Fruit fly (Drosophila melanogaster) whole organism, embryonic: ENCODE results near the gene mirr.

Source experiments
- Antp ChIP-seq: fragments of 200-800 bp; sonication (Bioruptor generic); optimal IDR thresholded peaks from 3 replicates; lab custom pipeline; 2016; ENCODE audit warnings: missing biosample characterization, missing genetic modification characterization
- Awh ChIP-seq: fragments of 200-800 bp; sonication (Bioruptor generic); IDR thresholded peaks from 2 replicates; pipeline ENCODE4, ENCODE4 v1.3.6; 2022; ENCODE audit warnings: missing biosample characterization, missing genetic modification characterization
- B-H1 ChIP-seq: fragments of 200-800 bp; sonication (Bioruptor generic); IDR thresholded peaks from 3 replicates; pipeline ENCODE4 v1.3.6; 2022; ENCODE audit warnings: missing biosample characterization, missing genetic modification characterization
- Blimp-1 ChIP-seq: fragments of 200-800 bp; sonication (Bioruptor generic); optimal IDR thresholded peaks from 3 replicates; lab custom pipeline; 2018; ENCODE audit warnings: missing biosample characterization, missing genetic modification characterization, mild to moderate bottlenecking, moderate library complexity, missing genetic modification reagents
- CG1233 ChIP-seq: fragments of 200-800 bp; sonication (Bioruptor generic); optimal IDR thresholded peaks from 4 replicates; lab custom pipeline; 2018; ENCODE audit warnings: missing biosample characterization, mild to moderate bottlenecking, missing genetic modification characterization
- CG12769 ChIP-seq: fragments of 200-800 bp; sonication (Bioruptor generic); optimal IDR thresholded peaks from 2 replicates; lab custom pipeline; 2019; ENCODE audit warnings: missing biosample characterization, mild to moderate bottlenecking, missing genetic modification characterization, moderate library complexity
- CG15073 ChIP-seq: fragments of 200-800 bp; sonication (Bioruptor generic); optimal IDR thresholded peaks from 2 replicates; lab custom pipeline; 2016; ENCODE audit warnings: missing biosample characterization, missing genetic modification characterization
- CG1529 ChIP-seq: fragments of 200-800 bp; sonication (Bioruptor generic); optimal IDR thresholded peaks from 3 replicates; lab custom pipeline; 2018; ENCODE audit warnings: missing biosample characterization, missing genetic modification characterization
- CG16813 ChIP-seq: fragments of 200-800 bp; sonication (Bioruptor generic); IDR thresholded peaks from 3 replicates; pipeline ENCODE4 v1.3.6; 2022; ENCODE audit warnings: missing biosample characterization, missing genetic modification characterization; ENCODE audit not compliant: partially characterized antibody
- CG17186 ChIP-seq: fragments of 200-800 bp; sonication (Bioruptor generic); optimal IDR thresholded peaks from 3 replicates; lab custom pipeline; 2017; ENCODE audit warnings: missing biosample characterization, missing genetic modification reagents, missing genetic modification characterization
- CG18262 ChIP-seq: fragments of 200-800 bp; optimal IDR thresholded peaks from 3 replicates; lab custom pipeline; 2019; ENCODE audit warnings: missing biosample characterization, mild to moderate bottlenecking, missing genetic modification characterization, moderate library complexity
- CG2712 ChIP-seq: fragments of 200-800 bp; optimal IDR thresholded peaks from 3 replicates; lab custom pipeline; 2019; ENCODE audit warnings: missing biosample characterization, mild to moderate bottlenecking, missing genetic modification characterization, moderate library complexity
- CG31365 ChIP-seq: fragments of 200-800 bp; sonication (Bioruptor generic); optimal IDR thresholded peaks from 2 replicates; lab custom pipeline; 2018; ENCODE audit warnings: missing biosample characterization, mild to moderate bottlenecking, missing genetic modification characterization
- CG5245 ChIP-seq: fragments of 200-800 bp; sonication (Bioruptor generic); optimal IDR thresholded peaks from 3 replicates; lab custom pipeline; 2016; ENCODE audit warnings: missing biosample characterization, missing genetic modification characterization
- CG6654 ChIP-seq: fragments of 200-800 bp; sonication (Bioruptor generic); optimal IDR thresholded peaks from 2 replicates; lab custom pipeline; 2017; ENCODE audit warnings: missing biosample characterization, mild to moderate bottlenecking, missing genetic modification characterization
- CG8924 ChIP-seq: fragments of 200-800 bp; optimal IDR thresholded peaks from 3 replicates; lab custom pipeline; 2019; ENCODE audit warnings: missing biosample characterization, mild to moderate bottlenecking, missing genetic modification characterization, moderate library complexity
- CG9817 ChIP-seq: fragments of 200-800 bp; sonication (Bioruptor generic); optimal IDR thresholded peaks from 2 replicates; lab custom pipeline; 2018; ENCODE audit warnings: missing biosample characterization, mild to moderate bottlenecking, missing genetic modification characterization, moderate library complexity
- CG9876 ChIP-seq: fragments of 200-800 bp; sonication (Bioruptor generic); optimal IDR thresholded peaks from 2 replicates; lab custom pipeline; 2016; ENCODE audit warnings: missing biosample characterization, missing genetic modification characterization
- Drgx ChIP-seq: fragments of 200-800 bp; sonication (Bioruptor generic); IDR thresholded peaks from 2 replicates; pipeline ENCODE4 v1.3.6; 2022; ENCODE audit warnings: missing biosample characterization, missing genetic modification characterization
- E2f2 ChIP-seq: fragments of 200-800 bp; sonication (Bioruptor generic); IDR thresholded peaks from 2 replicates; pipeline ENCODE4 v1.3.6; 2022; ENCODE audit warnings: missing biosample characterization, missing genetic modification characterization
- Ets65A ChIP-seq: fragments of 200-800 bp; sonication (Bioruptor generic); peaks from one replicate; lab custom pipeline; 2016; ENCODE audit warnings: missing biosample characterization, missing genetic modification characterization
- HLH4C ChIP-seq: fragments of 200-800 bp; sonication (Bioruptor generic); IDR thresholded peaks from 3 replicates; pipeline ENCODE4 v1.3.6; 2022; ENCODE audit warnings: missing biosample characterization, missing genetic modification characterization; ENCODE audit not compliant: partially characterized antibody
- MBD-R2 ChIP-seq: fragments of 200-800 bp; sonication (Bioruptor generic); IDR thresholded peaks from 2 replicates; pipeline ENCODE4 v1.3.6; 2022; ENCODE audit warnings: missing biosample characterization, missing genetic modification characterization
- Mad ChIP-seq: fragments of 200-800 bp; sonication (Bioruptor generic); optimal IDR thresholded peaks from 2 replicates; lab custom pipeline; 2016; ENCODE audit warnings: missing biosample characterization, missing genetic modification characterization
- NfI ChIP-seq: fragments of 200-800 bp; sonication (Bioruptor generic); optimal IDR thresholded peaks from 3 replicates; lab custom pipeline; 2018; ENCODE audit warnings: missing biosample characterization, mild to moderate bottlenecking, missing genetic modification characterization, moderate library complexity
- Oaz ChIP-seq: fragments of 200-800 bp; sonication (Bioruptor generic); IDR thresholded peaks from 2 replicates; pipeline ENCODE4 v1.3.6; 2022; ENCODE audit warnings: missing biosample characterization, missing genetic modification characterization
- Ptx1 ChIP-seq: fragments of 200-800 bp; sonication (Bioruptor generic); IDR thresholded peaks from 2 replicates; pipeline ENCODE4 v1.3.6; 2022; ENCODE audit warnings: missing biosample characterization, missing genetic modification characterization
- Sox100B ChIP-seq: fragments of 200-800 bp; sonication (Bioruptor generic); optimal IDR thresholded peaks from 3 replicates; lab custom pipeline; 2018; ENCODE audit warnings: missing biosample characterization, mild to moderate bottlenecking, missing genetic modification characterization
- Spps ChIP-seq: fragments of 200-800 bp; sonication (Bioruptor generic); optimal IDR thresholded peaks from 2 replicates; lab custom pipeline; 2018; ENCODE audit warnings: missing biosample characterization, mild to moderate bottlenecking, missing genetic modification characterization
- TFAM ChIP-seq: fragments of 200-800 bp; sonication (Bioruptor generic); optimal IDR thresholded peaks from 2 replicates; lab custom pipeline; 2017; ENCODE audit warnings: missing biosample characterization, missing genetic modification characterization, inconsistent platforms
- Xbp1 ChIP-seq: fragments of 200-800 bp; sonication (Bioruptor generic); optimal IDR thresholded peaks from 3 replicates; lab custom pipeline; 2016; ENCODE audit warnings: missing biosample characterization, mild to moderate bottlenecking, missing genetic modification characterization
- bigmax ChIP-seq: fragments of 200-800 bp; sonication (Bioruptor generic); optimal IDR thresholded peaks from 2 replicates; lab custom pipeline; 2018; ENCODE audit warnings: missing biosample characterization, mild to moderate bottlenecking, missing genetic modification characterization
- bsh ChIP-seq, 2 experiments: fragments of 200-800 bp; sonication (Bioruptor generic); optimal IDR thresholded peaks; 2 replicates each; lab custom pipeline; 2017 to 2018; ENCODE audit warnings: mild to moderate bottlenecking in 2 of 2, missing biosample characterization in 2 of 2, missing genetic modification characterization in 2 of 2, moderate library complexity in 1 of 2
- danr ChIP-seq: fragments of 200-800 bp; sonication (Bioruptor generic); IDR thresholded peaks from 2 replicates; pipeline ENCODE4 v1.3.6; 2022; ENCODE audit warnings: missing biosample characterization, missing genetic modification characterization
- dmrt99B ChIP-seq: fragments of 200-800 bp; sonication (Bioruptor generic); optimal IDR thresholded peaks from 2 replicates; lab custom pipeline; 2018; ENCODE audit warnings: missing biosample characterization, mild to moderate bottlenecking, missing genetic modification characterization, moderate library complexity
- emc ChIP-seq: fragments of 200-800 bp; sonication (Bioruptor generic); optimal IDR thresholded peaks from 2 replicates; lab custom pipeline; 2016; ENCODE audit warnings: missing biosample characterization, missing genetic modification characterization
- gce ChIP-seq: fragments of 200-800 bp; sonication (Bioruptor generic); IDR thresholded peaks from 3 replicates; pipeline ENCODE4 v1.3.6; 2022; ENCODE audit warnings: missing biosample characterization, missing genetic modification characterization
- h ChIP-seq: fragments of >200 bp; optimal IDR thresholded peaks from 2 replicates; lab custom pipeline; 2017
- lab ChIP-seq: fragments of 200-800 bp; sonication (Bioruptor generic); optimal IDR thresholded peaks from 3 replicates; lab custom pipeline; 2017; ENCODE audit warnings: missing biosample characterization, missing genetic modification characterization, mild to moderate bottlenecking, moderate library complexity, missing genetic modification reagents
- nerfin-2 ChIP-seq: fragments of 200-800 bp; sonication (Bioruptor generic); IDR thresholded peaks from 2 replicates; pipeline ENCODE4 v1.3.6; 2022; ENCODE audit warnings: missing biosample characterization, missing genetic modification characterization; ENCODE audit not compliant: partially characterized antibody
- otp ChIP-seq: fragments of 200-800 bp; sonication (Bioruptor generic); IDR thresholded peaks from 3 replicates; pipeline ENCODE4, ENCODE4 v1.3.6; 2022; ENCODE audit warnings: missing biosample characterization, missing genetic modification characterization
- prd ChIP-seq, 3 experiments: fragments of >200 bp in 2 of 3; fragments of 200-800 bp in 1 of 3; sonication (Bioruptor generic) in 1 of 3; optimal IDR thresholded peaks in 2 of 3; IDR thresholded peaks in 1 of 3; 2 replicates in 2 of 3; 3 replicates in 1 of 3; pipeline versions ENCODE4 v1.3.6 to Lab custom; 2017 to 2022; ENCODE audit warnings: missing biosample characterization in 1 of 3, missing genetic modification characterization in 1 of 3
- ranshi ChIP-seq: fragments of 200-800 bp; sonication (Bioruptor generic); IDR thresholded peaks from 2 replicates; pipeline ENCODE4 v1.3.6; 2022; ENCODE audit warnings: missing biosample characterization, missing genetic modification characterization
- rib ChIP-seq: fragments of 200-800 bp; sonication (Bioruptor generic); IDR thresholded peaks from 2 replicates; pipeline ENCODE4 v1.3.6; 2022; ENCODE audit warnings: missing biosample characterization, missing genetic modification characterization
- ro ChIP-seq: fragments of 200-800 bp; sonication (Bioruptor generic); IDR thresholded peaks from 2 replicates; pipeline ENCODE4 v1.3.6; 2022; ENCODE audit warnings: missing biosample characterization, missing genetic modification characterization
- sim ChIP-seq: fragments of 200-800 bp; sonication (Bioruptor generic); IDR thresholded peaks from 2 replicates; pipeline ENCODE4 v1.3.6; 2022; ENCODE audit warnings: missing biosample characterization, missing genetic modification characterization
- sqz ChIP-seq: fragments of 200-800 bp; sonication (Bioruptor generic); optimal IDR thresholded peaks from 3 replicates; lab custom pipeline; 2018; ENCODE audit warnings: missing biosample characterization, mild to moderate bottlenecking, missing genetic modification characterization
- tna ChIP-seq: fragments of 200-800 bp; sonication (Bioruptor generic); IDR thresholded peaks from 2 replicates; pipeline ENCODE4 v1.3.6; 2022; ENCODE audit warnings: missing biosample characterization, missing genetic modification characterization; ENCODE audit not compliant: partially characterized antibody
- vvl ChIP-seq: fragments of 200-800 bp; sonication (Bioruptor generic); IDR thresholded peaks from 2 replicates; pipeline ENCODE4 v1.3.6; 2022; ENCODE audit warnings: missing biosample characterization, missing genetic modification characterization
- wek ChIP-seq: fragments of 200-800 bp; sonication (Bioruptor generic); optimal IDR thresholded peaks from 3 replicates; lab custom pipeline; 2018; ENCODE audit warnings: missing biosample characterization, mild to moderate bottlenecking, missing genetic modification characterization, moderate library complexity
- zen ChIP-seq: fragments of 200-800 bp; sonication (Bioruptor generic); optimal IDR thresholded peaks from 3 replicates; lab custom pipeline; 2018; ENCODE audit warnings: missing biosample characterization, mild to moderate bottlenecking, missing genetic modification characterization, moderate library complexity
- zfh1 ChIP-seq: fragments of 200-800 bp; sonication (Bioruptor generic); IDR thresholded peaks from 3 replicates; pipeline ENCODE4 v1.3.6; 2022; ENCODE audit warnings: missing biosample characterization, missing genetic modification characterization

Gene mirr

dm6 chr3L:12720699-12721098, 27.3 kb downstream of the mirr start (continued):
- TF ChIP-seq NfI (GFP tag; lab: Kevin White, UChicago): no peak
- TF ChIP-seq Xbp1: no peak
- TF ChIP-seq nerfin-2 (GFP tag; lab: Robert Waterston, UW): no peak
- TF ChIP-seq gce (GFP tag; lab: Robert Waterston, UW): no peak
- no peak for TF ChIP-seq emc (GFP tag; lab: Kevin White, UChicago)
- TF ChIP-seq CG9817: no peak
- no peak for TF ChIP-seq CG15073 (GFP tag; lab: Kevin White, UChicago)
- no peak for TF ChIP-seq Oaz
- no peak for TF ChIP-seq dmrt99B
- TF ChIP-seq Mad (GFP tag; lab: Kevin White, UChicago): no peak
- peak; percentile 38 for TF ChIP-seq CG2712
- TF ChIP-seq CG6654: no peak
- no peak for TF ChIP-seq h (lab: Kevin White, UChicago)
- no peak for TF ChIP-seq lab
- TF ChIP-seq bigmax (GFP tag; lab: Kevin White, UChicago): no peak
- no peak for TF ChIP-seq CG12769 (tag; lab: Kevin White, UChicago)
- TF ChIP-seq prd (optimal IDR thresholded peaks at IDR 0.05; lab: Kevin White, UChicago): no peak
- TF ChIP-seq prd (GFP tag; IDR thresholded peaks at IDR 0.05; lab: Robert Waterston, UW): 0 out of 3 replicates have a peak, but pooled peaks have one; percentile 7
- TF ChIP-seq Awh (GFP tag; lab: Robert Waterston, UW): no peak
- peak; percentile 25; the same call in 1 of the 2 replicates for TF ChIP-seq tna (GFP tag; lab: Robert Waterston, UW)
- TF ChIP-seq rib (GFP tag; lab: Robert Waterston, UW): no peak
- TF ChIP-seq bsh (GFP tag; optimal IDR thresholded peaks at IDR 0.05; lab: Kevin White, UChicago): peak in 1 of 2 experiments; percentile 1
- TF ChIP-seq B-H1 (GFP tag; lab: Robert Waterston, UW): no peak
- TF ChIP-seq CG9876 (GFP tag; lab: Kevin White, UChicago): no peak
- no peak for TF ChIP-seq otp
- no peak for TF ChIP-seq Ptx1 (GFP tag; lab: Robert Waterston, UW)
- no peak for TF ChIP-seq MBD-R2 (GFP tag; lab: Robert Waterston, UW)
- no peak for TF ChIP-seq CG17186 (GFP tag; lab: Kevin White, UChicago)
- no peak for TF ChIP-seq Sox100B (GFP tag; lab: Kevin White, UChicago)
- peak; percentile 69 for TF ChIP-seq HLH4C
- TF ChIP-seq CG8924 (tag; lab: Kevin White, UChicago): no peak
- TF ChIP-seq TFAM: no peak
- no peak for TF ChIP-seq CG1529 (GFP tag; lab: Kevin White, UChicago)
- TF ChIP-seq danr: no peak
- TF ChIP-seq CG18262 (tag; lab: Kevin White, UChicago): peak; percentile 29
- peak; percentile 56; the same call in 2 of the 3 replicates for TF ChIP-seq CG16813
- TF ChIP-seq, all 482 proteins: peak for 29

DNA sequence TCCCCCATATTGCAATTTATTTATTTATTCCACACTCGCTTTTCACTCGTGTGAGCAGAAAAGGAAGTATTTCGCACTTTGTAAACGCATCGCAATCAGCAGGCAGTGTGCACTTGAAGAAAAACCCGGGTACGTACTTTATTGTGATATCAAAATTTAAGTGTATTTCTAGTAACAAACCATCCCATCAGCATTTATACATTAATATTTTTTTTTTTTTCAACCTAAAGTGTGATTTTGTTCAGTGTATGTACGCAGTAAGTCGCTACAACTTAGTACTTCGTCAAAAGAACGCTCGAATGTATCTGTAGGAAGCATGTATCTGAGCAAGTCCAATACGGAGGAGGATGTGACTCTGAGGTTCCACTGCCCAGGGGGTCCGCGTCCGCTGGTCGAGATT, 32.3 kb downstream of the mirr start:
- 0 out of 2 replicates have a peak, but pooled peaks have one; percentile 34 for TF ChIP-seq sim (GFP tag; lab: Robert Waterston, UW)
- TF ChIP-seq ranshi: no peak
- TF ChIP-seq Antp: no peak
- no peak for TF ChIP-seq sqz (GFP tag; lab: Kevin White, UChicago)
- TF ChIP-seq wek (GFP tag; lab: Kevin White, UChicago): no peak
- TF ChIP-seq CG1233 (GFP tag; lab: Kevin White, UChicago): peak; percentile 33
- 0 out of 3 replicates have a peak, but pooled peaks have one; percentile 38 for TF ChIP-seq zfh1 (GFP tag; lab: Robert Waterston, UW)
- peak; percentile 48 for TF ChIP-seq Drgx (GFP tag; lab: Robert Waterston, UW)
- TF ChIP-seq CG2712: peak; percentile 29
- peak; percentile 91 for TF ChIP-seq Ets65A (GFP tag; lab: Kevin White, UChicago)
- TF ChIP-seq CG31365 (tag; lab: Kevin White, UChicago): no peak
- TF ChIP-seq Spps: peak; percentile 42
- peak; percentile 11 for TF ChIP-seq zen (tag; lab: Kevin White, UChicago)
- peak; percentile 15 for TF ChIP-seq CG5245 (GFP tag; lab: Kevin White, UChicago)
- TF ChIP-seq Blimp-1 (GFP tag; lab: Kevin White, UChicago): peak; percentile 12
- TF ChIP-seq E2f2 (GFP tag; lab: Robert Waterston, UW): peak; percentile 8; the same call in 1 of the 2 replicates
- TF ChIP-seq vvl (GFP tag; lab: Robert Waterston, UW): 0 out of 2 replicates have a peak, but pooled peaks have one; percentile 35
- 0 out of 2 replicates have a peak, but pooled peaks have one; percentile 6 for TF ChIP-seq ro (GFP tag; lab: Robert Waterston, UW)
